Fruit fly (Drosophila melanogaster) whole organism, pupa: Measurements from ENCODE around the gene Tspo.

Experiments used
- CG10348 ChIP-seq: fragments of 200-800 bp; sonication (Bioruptor generic); IDR thresholded peaks from 2 replicates; pipeline ENCODE4 v1.3.6; 2022; ENCODE audit warnings: missing biosample characterization, missing genetic modification characterization
- CG12605 ChIP-seq: fragments of 200-800 bp; sonication (Bioruptor generic); IDR thresholded peaks from 2 replicates; pipeline ENCODE4 v1.3.6; 2022; ENCODE audit warnings: missing biosample characterization, missing genetic modification characterization
- CG13204 ChIP-seq: fragments of 200-800 bp; sonication (Bioruptor generic); optimal IDR thresholded peaks from 2 replicates; lab custom pipeline; 2018; ENCODE audit warnings: missing biosample characterization, mild to moderate bottlenecking, missing genetic modification characterization, moderate library complexity
- CG14655 ChIP-seq: fragments of 200-800 bp; sonication (Bioruptor generic); optimal IDR thresholded peaks from 3 replicates; lab custom pipeline; 2017; ENCODE audit warnings: mild to moderate bottlenecking, missing biosample characterization, missing genetic modification reagents, missing genetic modification characterization
- CG15710 ChIP-seq: fragments of 200-800 bp; sonication (Bioruptor generic); optimal IDR thresholded peaks from 2 replicates; lab custom pipeline; 2018; ENCODE audit warnings: missing biosample characterization, mild to moderate bottlenecking, missing genetic modification characterization, moderate library complexity
- CG17806 ChIP-seq: fragments of 200-800 bp; sonication (Bioruptor generic); optimal IDR thresholded peaks from 2 replicates; lab custom pipeline; 2018; ENCODE audit warnings: missing biosample characterization, mild to moderate bottlenecking, missing genetic modification characterization, moderate library complexity
- CG32121 ChIP-seq: fragments of 200-800 bp; sonication (Bioruptor generic); IDR thresholded peaks from 2 replicates; pipeline ENCODE4 v1.3.6; 2022; ENCODE audit warnings: missing biosample characterization, missing genetic modification characterization
- CG34367 ChIP-seq: fragments of 200-800 bp; sonication (Bioruptor generic); optimal IDR thresholded peaks from 2 replicates; lab custom pipeline; 2018; ENCODE audit warnings: missing biosample characterization, mild to moderate bottlenecking, missing genetic modification characterization
- CG4496 ChIP-seq: fragments of 200-800 bp; sonication (Bioruptor generic); IDR thresholded peaks from 3 replicates; pipeline ENCODE4 v1.3.6; 2022; ENCODE audit warnings: missing biosample characterization, missing genetic modification characterization
- CG8159 ChIP-seq: fragments of 200-800 bp; sonication (Bioruptor generic); optimal IDR thresholded peaks from 3 replicates; lab custom pipeline; 2018; ENCODE audit warnings: missing biosample characterization, mild to moderate bottlenecking, missing genetic modification characterization, moderate library complexity
- CG8301 ChIP-seq: fragments of 200-800 bp; sonication (Bioruptor generic); optimal IDR thresholded peaks from 2 replicates; lab custom pipeline; 2018; ENCODE audit warnings: missing biosample characterization, mild to moderate bottlenecking, missing genetic modification characterization
- CG9948 ChIP-seq: fragments of 200-800 bp; sonication (Bioruptor generic); optimal IDR thresholded peaks from 2 replicates; lab custom pipeline; 2018; ENCODE audit warnings: missing biosample characterization, mild to moderate bottlenecking, missing genetic modification characterization, moderate library complexity
- D1 ChIP-seq: fragments of 200-800 bp; sonication (Bioruptor generic); optimal IDR thresholded peaks from 2 replicates; lab custom pipeline; 2018; ENCODE audit warnings: missing biosample characterization, mild to moderate bottlenecking, missing genetic modification characterization, moderate library complexity
- EcR ChIP-seq: fragments of 200-800 bp; sonication (Bioruptor generic); optimal IDR thresholded peaks from 3 replicates; lab custom pipeline; 2019; ENCODE audit warnings: missing biosample characterization, missing genetic modification characterization, mild to moderate bottlenecking, moderate library complexity, missing genetic modification reagents
- Ets98B ChIP-seq: fragments of 200-800 bp; sonication (Bioruptor generic); IDR thresholded peaks from 2 replicates; pipeline ENCODE4 v1.3.6; 2022; ENCODE audit warnings: missing biosample characterization, missing genetic modification characterization
- Pif1A ChIP-seq: fragments of 200-800 bp; sonication (Bioruptor generic); optimal IDR thresholded peaks from 3 replicates; lab custom pipeline; 2016; ENCODE audit warnings: missing biosample characterization, missing genetic modification characterization
- Pif1B ChIP-seq: fragments of 200-800 bp; sonication (Bioruptor generic); optimal IDR thresholded peaks from 3 replicates; lab custom pipeline; 2016; ENCODE audit warnings: missing biosample characterization, missing genetic modification characterization
- Snoo ChIP-seq: fragments of 200-800 bp; sonication (Bioruptor generic); optimal IDR thresholded peaks from 3 replicates; lab custom pipeline; 2017; ENCODE audit warnings: missing biosample characterization, mild to moderate bottlenecking, missing genetic modification characterization, inconsistent platforms
- fd96Ca ChIP-seq: fragments of 200-800 bp; sonication (Bioruptor generic); IDR thresholded peaks from 3 replicates; pipeline ENCODE4 v1.3.6; 2022; ENCODE audit warnings: missing biosample characterization, missing genetic modification characterization
- gl ChIP-seq: fragments of 200-800 bp; sonication (Bioruptor generic); optimal IDR thresholded peaks from 2 replicates; lab custom pipeline; 2018; ENCODE audit warnings: missing biosample characterization, mild to moderate bottlenecking, missing genetic modification characterization
- rn ChIP-seq: fragments of 200-800 bp; sonication (Bioruptor generic); IDR thresholded peaks from 2 replicates; pipeline ENCODE4 v1.3.6; 2022; ENCODE audit warnings: missing biosample characterization, missing genetic modification characterization

The Tspo gene

dm6 chr2L:527689-528088 is 31.7 kb upstream of the Tspo start:
- TF ChIP-seq CG12605 (no peak), Pif1A (GFP tag; lab: Kevin White, UChicago) (no peak), CG10348 (GFP tag; lab: Robert Waterston, UW) (no peak), Ets98B (GFP tag; lab: Robert Waterston, UW) (no peak), CG32121 (GFP tag; lab: Robert Waterston, UW) (no peak), EcR (GFP tag; lab: Kevin White, UChicago) (no peak), D1 (tag; lab: Kevin White, UChicago) (no peak), rn (GFP tag; lab: Robert Waterston, UW) (no peak), CG17806 (tag; lab: Kevin White, UChicago) (no peak), CG9948 (tag; lab: Kevin White, UChicago) (no peak), CG8159 (no peak), gl (no peak), Snoo (tag; lab: Kevin White, UChicago) (no peak), CG8301 (tag; lab: Kevin White, UChicago) (no peak), CG34367 (no peak), Pif1B (GFP tag; lab: Kevin White, UChicago) (no peak)

dm6 chr2L:530245-530644 is 29.2 kb upstream of the Tspo start:
- TF ChIP-seq Pif1B (GFP tag; lab: Kevin White, UChicago), result peak; percentile 72
- peak; percentile 71 for TF ChIP-seq CG34367
- no peak for TF ChIP-seq D1 (tag; lab: Kevin White, UChicago)
- peak; percentile 91 for TF ChIP-seq Snoo (tag; lab: Kevin White, UChicago)
- peak; percentile 45; the same call in 1 of the 3 replicates for TF ChIP-seq fd96Ca (GFP tag; lab: Robert Waterston, UW)
- TF ChIP-seq EcR (GFP tag; lab: Kevin White, UChicago), result no peak
- TF ChIP-seq CG17806 (tag; lab: Kevin White, UChicago), result peak; percentile 57
- TF ChIP-seq CG14655 (GFP tag; lab: Kevin White, UChicago), result peak; percentile 49
- TF ChIP-seq CG32121 (GFP tag; lab: Robert Waterston, UW), result no peak
- TF ChIP-seq CG12605, result no peak
- no peak; the same call in 2 of the 3 replicates for TF ChIP-seq CG4496 (GFP tag; lab: Robert Waterston, UW)
- TF ChIP-seq gl, result no peak
- peak; percentile 57 for TF ChIP-seq CG8159
- TF ChIP-seq CG15710, result peak; percentile 74
- peak; percentile 13 for TF ChIP-seq CG13204 (GFP tag; lab: Kevin White, UChicago)
- 0 out of 2 replicates have a peak, but pooled peaks have one; percentile 10 for TF ChIP-seq Ets98B (GFP tag; lab: Robert Waterston, UW)
- TF ChIP-seq CG8301 (tag; lab: Kevin White, UChicago), result peak; percentile 10
- TF ChIP-seq Pif1A (GFP tag; lab: Kevin White, UChicago), result peak; percentile 73
- TF ChIP-seq CG10348 (GFP tag; lab: Robert Waterston, UW), result no peak
- peak; percentile 65 for TF ChIP-seq CG9948 (tag; lab: Kevin White, UChicago)
- no peak for TF ChIP-seq rn (GFP tag; lab: Robert Waterston, UW)

- no peak for TF ChIP-seq Snoo (tag; lab: Kevin White, UChicago)
- TF ChIP-seq gl, result no peak
- TF ChIP-seq EcR (GFP tag; lab: Kevin White, UChicago), result peak; percentile 0
- TF ChIP-seq CG32121 (GFP tag; lab: Robert Waterston, UW), result no peak
- no peak for TF ChIP-seq CG17806 (tag; lab: Kevin White, UChicago)
- TF ChIP-seq CG13204 (GFP tag; lab: Kevin White, UChicago), result peak; percentile 77
- TF ChIP-seq, all 21 proteins: peak for 2
Observed at dm6 chr2L:533734-534133, 25.7 kb upstream of the Tspo start.

- TF ChIP-seq CG4496 (GFP tag; lab: Robert Waterston, UW) (no peak), CG8159 (no peak), CG8301 (tag; lab: Kevin White, UChicago) (peak; percentile 2), Pif1B (GFP tag; lab: Kevin White, UChicago) (no peak), CG10348 (GFP tag; lab: Robert Waterston, UW) (no peak), EcR (GFP tag; lab: Kevin White, UChicago) (no peak), CG13204 (GFP tag; lab: Kevin White, UChicago) (no peak), Ets98B (GFP tag; lab: Robert Waterston, UW) (no peak; the same call in 1 of the 2 replicates), CG17806 (tag; lab: Kevin White, UChicago) (no peak), D1 (tag; lab: Kevin White, UChicago) (no peak), CG32121 (GFP tag; lab: Robert Waterston, UW) (peak; percentile 15; the same call in 1 of the 2 replicates), rn (GFP tag; lab: Robert Waterston, UW) (no peak)
Observed at dm6 chr2L:540572-541210, 18.7 kb upstream of the Tspo start.

- TF ChIP-seq EcR (GFP tag; lab: Kevin White, UChicago), result peak; percentile 14
- no peak for TF ChIP-seq gl
- TF ChIP-seq, all 21 proteins: peak for 1
Observed at dm6 chr2L:542338-542967, 17.0 kb upstream of the Tspo start, which contains the start of gene lwr. lwr (minus strand) TSS chr2L:542580.

dm6 chr2L:543799-544198 is 15.6 kb upstream of the Tspo start:
- TF ChIP-seq CG17806 (tag; lab: Kevin White, UChicago) (no peak), CG10348 (GFP tag; lab: Robert Waterston, UW) (no peak), Ets98B (GFP tag; lab: Robert Waterston, UW) (no peak), CG9948 (tag; lab: Kevin White, UChicago) (no peak), CG32121 (GFP tag; lab: Robert Waterston, UW) (no peak), CG8159 (no peak), gl (no peak)
- TF ChIP-seq, all 21 proteins: peak for 0
